Fruit fly (Drosophila melanogaster) whole organism, pupa: ENCODE results near the gene srw.

ENCODE experiments used
- CG10348 ChIP-seq: fragments of 200-800 bp; sonication (Bioruptor generic); IDR thresholded peaks from 2 replicates; pipeline ENCODE4 v1.3.6; 2022; ENCODE audit warnings: missing biosample characterization, missing genetic modification characterization
- CG13204 ChIP-seq: fragments of 200-800 bp; sonication (Bioruptor generic); optimal IDR thresholded peaks from 2 replicates; lab custom pipeline; 2018; ENCODE audit warnings: missing biosample characterization, mild to moderate bottlenecking, missing genetic modification characterization, moderate library complexity
- CG14655 ChIP-seq: fragments of 200-800 bp; sonication (Bioruptor generic); optimal IDR thresholded peaks from 3 replicates; lab custom pipeline; 2017; ENCODE audit warnings: mild to moderate bottlenecking, missing biosample characterization, missing genetic modification reagents, missing genetic modification characterization
- CG34367 ChIP-seq: fragments of 200-800 bp; sonication (Bioruptor generic); optimal IDR thresholded peaks from 2 replicates; lab custom pipeline; 2018; ENCODE audit warnings: missing biosample characterization, mild to moderate bottlenecking, missing genetic modification characterization
- CG4496 ChIP-seq: fragments of 200-800 bp; sonication (Bioruptor generic); IDR thresholded peaks from 3 replicates; pipeline ENCODE4 v1.3.6; 2022; ENCODE audit warnings: missing biosample characterization, missing genetic modification characterization
- CG9948 ChIP-seq: fragments of 200-800 bp; sonication (Bioruptor generic); optimal IDR thresholded peaks from 2 replicates; lab custom pipeline; 2018; ENCODE audit warnings: missing biosample characterization, mild to moderate bottlenecking, missing genetic modification characterization, moderate library complexity
- EcR ChIP-seq: fragments of 200-800 bp; sonication (Bioruptor generic); optimal IDR thresholded peaks from 3 replicates; lab custom pipeline; 2019; ENCODE audit warnings: missing biosample characterization, missing genetic modification characterization, mild to moderate bottlenecking, moderate library complexity, missing genetic modification reagents
- Ets98B ChIP-seq: fragments of 200-800 bp; sonication (Bioruptor generic); IDR thresholded peaks from 2 replicates; pipeline ENCODE4 v1.3.6; 2022; ENCODE audit warnings: missing biosample characterization, missing genetic modification characterization
- Pif1B ChIP-seq: fragments of 200-800 bp; sonication (Bioruptor generic); optimal IDR thresholded peaks from 3 replicates; lab custom pipeline; 2016; ENCODE audit warnings: missing biosample characterization, missing genetic modification characterization
- Snoo ChIP-seq: fragments of 200-800 bp; sonication (Bioruptor generic); optimal IDR thresholded peaks from 3 replicates; lab custom pipeline; 2017; ENCODE audit warnings: missing biosample characterization, mild to moderate bottlenecking, missing genetic modification characterization, inconsistent platforms
- gl ChIP-seq: fragments of 200-800 bp; sonication (Bioruptor generic); optimal IDR thresholded peaks from 2 replicates; lab custom pipeline; 2018; ENCODE audit warnings: missing biosample characterization, mild to moderate bottlenecking, missing genetic modification characterization
- rn ChIP-seq: fragments of 200-800 bp; sonication (Bioruptor generic); IDR thresholded peaks from 2 replicates; pipeline ENCODE4 v1.3.6; 2022; ENCODE audit warnings: missing biosample characterization, missing genetic modification characterization

- no peak for TF ChIP-seq CG14655
- no peak for TF ChIP-seq rn (GFP tag; lab: Robert Waterston, UW)
- no peak for TF ChIP-seq Pif1B (GFP tag; lab: Kevin White, UChicago)
- no peak for TF ChIP-seq EcR (GFP tag; lab: Kevin White, UChicago)
- TF ChIP-seq gl (tag; lab: Kevin White, UChicago) = no peak
- TF ChIP-seq CG34367 (tag; lab: Kevin White, UChicago) = no peak
- no peak for TF ChIP-seq CG13204 (GFP tag; lab: Kevin White, UChicago)
- no peak for TF ChIP-seq Ets98B (GFP tag; lab: Robert Waterston, UW)
- 0 out of 3 replicates have a peak, but pooled peaks have one; percentile 31 for TF ChIP-seq CG4496 (GFP tag; lab: Robert Waterston, UW)
- no peak for TF ChIP-seq CG9948
- no peak for TF ChIP-seq Snoo
- no peak for TF ChIP-seq CG10348 (GFP tag; lab: Robert Waterston, UW)
Measured at dm6 chr3L:4282627-4283026, 651 bp downstream of the srw start, which contains the start of gene CG11583.
